Worm (Caenorhabditis elegans) whole organism, L2 larva: ENCODE data around the gene pak-1.

Experiments
- C34F6.9 ChIP-seq: fragments of 150-350 bp; optimal IDR thresholded peaks from 2 replicates; lab custom pipeline; 2014; ENCODE audit warnings: missing biosample characterization, missing genetic modification characterization
- F13H6.1 ChIP-seq: sonication (generic microtip); optimal IDR thresholded peaks from 2 replicates; lab custom pipeline; 2016; ENCODE audit warnings: missing genetic modification characterization, missing compliant biosample characterization
- R02D3.7 ChIP-seq: fragments of 150-350 bp; optimal IDR thresholded peaks from 2 replicates; lab custom pipeline; 2014; ENCODE audit warnings: missing biosample characterization, missing genetic modification characterization
- Y55F3AM.14 ChIP-seq: fragments of 200-800 bp; sonication (Bioruptor generic); optimal IDR thresholded peaks from 2 replicates; lab custom pipeline; 2018; ENCODE audit warnings: mild to moderate bottlenecking, missing genetic modification characterization, missing compliant biosample characterization
- ZK546.5 ChIP-seq: sonication (generic microtip); optimal IDR thresholded peaks from 2 replicates; lab custom pipeline; 2017; ENCODE audit warnings: missing biosample characterization, missing genetic modification characterization
- alr-1 ChIP-seq: fragments of 150-350 bp; optimal IDR thresholded peaks from 2 replicates; lab custom pipeline; 2014; ENCODE audit warnings: missing biosample characterization, missing genetic modification characterization
- aly-2 ChIP-seq: fragments of 150-350 bp; optimal IDR thresholded peaks from 2 replicates; lab custom pipeline; 2014; ENCODE audit warnings: missing biosample characterization, missing genetic modification characterization
- ama-1 ChIP-seq: fragments of 150-350 bp; optimal IDR thresholded peaks from 2 replicates; lab custom pipeline; 2018; ENCODE audit warnings: inconsistent platforms
- blmp-1 ChIP-seq: sonication (generic microtip); optimal IDR thresholded peaks from 2 replicates; lab custom pipeline; 2017; ENCODE audit warnings: missing genetic modification characterization, mild to moderate bottlenecking, missing compliant biosample characterization, antibody characterized with exemption, moderate library complexity; ENCODE audit not compliant: insufficient read depth
- ceh-16 ChIP-seq: fragments of 150-350 bp; optimal IDR thresholded peaks from 2 replicates; lab custom pipeline; 2014; ENCODE audit warnings: missing biosample characterization, missing genetic modification characterization
- ceh-82 ChIP-seq: fragments of 150-350 bp; optimal IDR thresholded peaks from 2 replicates; lab custom pipeline; 2014; ENCODE audit warnings: missing biosample characterization, missing genetic modification characterization
- crh-2 ChIP-seq: sonication (generic microtip); optimal IDR thresholded peaks from 2 replicates; lab custom pipeline; 2017; ENCODE audit warnings: missing biosample characterization, missing genetic modification characterization
- dmd-4 ChIP-seq: sonication (generic microtip); optimal IDR thresholded peaks from 2 replicates; lab custom pipeline; 2017; ENCODE audit warnings: missing biosample characterization, missing genetic modification characterization
- egl-27 ChIP-seq: sonication (generic microtip); optimal IDR thresholded peaks from 3 replicates; lab custom pipeline; 2017; ENCODE audit warnings: missing biosample characterization, missing genetic modification reagents, missing genetic modification characterization
- elt-1 ChIP-seq: fragments of 150-350 bp; optimal IDR thresholded peaks from 2 replicates; lab custom pipeline; 2014; ENCODE audit warnings: missing biosample characterization, missing genetic modification characterization
- elt-3 ChIP-seq: sonication (generic microtip); optimal IDR thresholded peaks from 2 replicates; lab custom pipeline; 2017; ENCODE audit warnings: missing biosample characterization, missing genetic modification characterization
- fos-1 ChIP-seq: fragments of 150-350 bp; optimal IDR thresholded peaks from 2 replicates; lab custom pipeline; 2014; ENCODE audit warnings: missing biosample characterization, missing genetic modification characterization
- gmeb-1 ChIP-seq: fragments of 150-350 bp; optimal IDR thresholded peaks from 2 replicates; lab custom pipeline; 2014; ENCODE audit warnings: missing biosample characterization, missing genetic modification characterization
- lin-11 ChIP-seq: fragments of 150-350 bp; sonication (generic microtip); optimal IDR thresholded peaks from 2 replicates; lab custom pipeline; 2014; ENCODE audit warnings: missing biosample characterization, missing genetic modification characterization, inconsistent platforms, mixed read lengths
- lin-13 ChIP-seq: fragments of 150-350 bp; optimal IDR thresholded peaks from 2 replicates; lab custom pipeline; 2014; ENCODE audit warnings: missing biosample characterization, missing genetic modification reagents, missing genetic modification characterization
- lin-39 ChIP-seq: fragments of 150-350 bp; optimal IDR thresholded peaks from 2 replicates; lab custom pipeline; 2014; ENCODE audit warnings: missing biosample characterization, missing genetic modification reagents, missing genetic modification characterization
- lsy-2 ChIP-seq, 2 experiments: fragments of 150-350 bp in 1 of 2; sonication (generic microtip) in 1 of 2; optimal IDR thresholded peaks; 2 replicates each; lab custom pipeline; 2014 to 2017; ENCODE audit warnings: missing biosample characterization in 2 of 2, missing genetic modification characterization in 2 of 2
- mab-5 ChIP-seq: fragments of 150-350 bp; optimal IDR thresholded peaks from 2 replicates; lab custom pipeline; 2014; ENCODE audit warnings: missing biosample characterization, missing genetic modification characterization
- mbf-1 ChIP-seq: sonication (generic microtip); optimal IDR thresholded peaks from 2 replicates; lab custom pipeline; 2017; ENCODE audit warnings: missing biosample characterization, missing genetic modification characterization
- mdl-1 ChIP-seq, 2 experiments: fragments of 150-350 bp in 1 of 2; sonication (generic microtip) in 1 of 2; optimal IDR thresholded peaks; 2 replicates each; lab custom pipeline; 2017; ENCODE audit warnings: missing biosample characterization in 2 of 2, missing genetic modification characterization in 2 of 2
- nhr-10 ChIP-seq: sonication (generic microtip); optimal IDR thresholded peaks from 2 replicates; lab custom pipeline; 2017; ENCODE audit warnings: missing biosample characterization, missing genetic modification characterization
- nhr-11 ChIP-seq: fragments of 150-350 bp; optimal IDR thresholded peaks from 2 replicates; lab custom pipeline; 2014; ENCODE audit warnings: missing biosample characterization, missing genetic modification characterization
- nhr-12 ChIP-seq: fragments of 150-350 bp; optimal IDR thresholded peaks from 2 replicates; lab custom pipeline; 2014; ENCODE audit warnings: missing biosample characterization, missing genetic modification characterization
- nhr-129 ChIP-seq: fragments of 150-350 bp; optimal IDR thresholded peaks from 2 replicates; lab custom pipeline; 2014; ENCODE audit warnings: missing biosample characterization, missing genetic modification characterization
- nhr-21 ChIP-seq: fragments of 150-350 bp; optimal IDR thresholded peaks from 2 replicates; lab custom pipeline; 2014; ENCODE audit warnings: missing biosample characterization, missing genetic modification characterization
- nhr-23 ChIP-seq: fragments of 150-350 bp; optimal IDR thresholded peaks from 2 replicates; lab custom pipeline; 2014; ENCODE audit warnings: missing biosample characterization, missing genetic modification reagents, missing genetic modification characterization
- nhr-237 ChIP-seq: fragments of 150-350 bp; optimal IDR thresholded peaks from 2 replicates; lab custom pipeline; 2014; ENCODE audit warnings: missing biosample characterization, missing genetic modification characterization
- nhr-25 ChIP-seq: fragments of 150-350 bp; sonication (generic microtip); optimal IDR thresholded peaks from 3 replicates; lab custom pipeline; 2014; ENCODE audit warnings: missing biosample characterization, missing genetic modification characterization
- nhr-6 ChIP-seq: fragments of 150-350 bp; optimal IDR thresholded peaks from 2 replicates; lab custom pipeline; 2014; ENCODE audit warnings: missing biosample characterization, missing genetic modification characterization
- nhr-77 ChIP-seq: fragments of 150-350 bp; optimal IDR thresholded peaks from 2 replicates; lab custom pipeline; 2014; ENCODE audit warnings: missing biosample characterization, missing genetic modification characterization
- peb-1 ChIP-seq: fragments of 150-350 bp; optimal IDR thresholded peaks from 2 replicates; lab custom pipeline; 2014; ENCODE audit warnings: missing biosample characterization, missing genetic modification characterization
- sem-4 ChIP-seq: fragments of 150-350 bp; optimal IDR thresholded peaks from 2 replicates; lab custom pipeline; 2014; ENCODE audit warnings: missing biosample characterization, missing genetic modification reagents, missing genetic modification characterization
- skn-1 ChIP-seq: sonication (generic microtip); optimal IDR thresholded peaks from 2 replicates; lab custom pipeline; 2017; ENCODE audit warnings: missing biosample characterization, missing genetic modification characterization
- sma-3 ChIP-seq: sonication (generic microtip); optimal IDR thresholded peaks from 2 replicates; lab custom pipeline; 2016; ENCODE audit warnings: missing genetic modification reagents, missing genetic modification characterization, missing compliant biosample characterization
- sma-9 ChIP-seq, 2 experiments: fragments of 150-350 bp in 1 of 2; sonication (generic microtip) in 1 of 2; optimal IDR thresholded peaks; 2 replicates each; lab custom pipeline; 2014 to 2016; ENCODE audit warnings: missing genetic modification characterization in 2 of 2, mild to moderate bottlenecking in 1 of 2, missing biosample characterization in 1 of 2, missing compliant biosample characterization in 1 of 2, missing genetic modification reagents in 1 of 2, moderate library complexity in 1 of 2
- snpc-4 ChIP-seq: fragments of 150-350 bp; optimal IDR thresholded peaks from 2 replicates; lab custom pipeline; 2014; ENCODE audit warnings: missing biosample characterization, missing genetic modification characterization
- unc-39 ChIP-seq: fragments of 150-350 bp; optimal IDR thresholded peaks from 2 replicates; lab custom pipeline; 2014; ENCODE audit warnings: missing biosample characterization, missing genetic modification characterization
- unc-55 ChIP-seq: fragments of 150-350 bp; sonication (generic microtip); optimal IDR thresholded peaks from 3 replicates; lab custom pipeline; 2014; ENCODE audit warnings: missing biosample characterization, missing genetic modification reagents, missing genetic modification characterization
- unc-62 ChIP-seq: fragments of 150-350 bp; optimal IDR thresholded peaks from 2 replicates; lab custom pipeline; 2014; ENCODE audit warnings: missing biosample characterization, missing genetic modification reagents, missing genetic modification characterization
- zag-1 ChIP-seq: fragments of 150-350 bp; optimal IDR thresholded peaks from 2 replicates; lab custom pipeline; 2014; ENCODE audit warnings: missing biosample characterization, missing genetic modification characterization
- ztf-1 ChIP-seq: fragments of 200-800 bp; sonication (Bioruptor generic); conservative IDR thresholded peaks from 2 replicates; pipeline ENCODE4 v1.3.6; 2022; ENCODE audit warnings: missing genetic modification characterization, missing compliant biosample characterization
- ztf-11 ChIP-seq: sonication (generic microtip); optimal IDR thresholded peaks from 2 replicates; lab custom pipeline; 2017; ENCODE audit warnings: missing biosample characterization, missing genetic modification characterization
- ztf-4 ChIP-seq: fragments of 150-350 bp; optimal IDR thresholded peaks from 2 replicates; lab custom pipeline; 2014; ENCODE audit warnings: missing biosample characterization, missing genetic modification characterization

The pak-1 gene

DNA sequence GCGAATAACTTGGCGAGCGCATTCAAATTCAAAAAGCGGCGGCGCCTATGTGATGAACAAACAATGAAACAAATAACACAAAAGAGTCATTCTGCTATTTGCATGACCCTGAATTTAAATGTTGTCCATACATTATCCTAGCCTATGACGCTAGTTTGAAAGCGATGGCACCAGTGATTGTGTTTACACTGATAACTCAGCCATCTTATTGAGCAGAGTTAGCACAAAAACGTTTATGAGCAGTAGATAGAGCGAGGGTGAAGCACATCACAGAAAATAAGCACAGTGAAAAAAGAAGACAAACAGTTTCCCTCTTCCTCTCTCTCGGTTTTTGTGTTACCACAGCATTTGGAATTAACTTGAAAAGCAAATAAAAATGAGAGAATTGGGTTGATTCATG lies 5.1 kb downstream of the pak-1 start:
- no peak for TF ChIP-seq elt-3
- TF ChIP-seq ztf-4 (tag; lab: Kevin White, UChicago) = no peak
- TF ChIP-seq nhr-129 (tag; lab: Kevin White, UChicago) = peak; percentile 34
- TF ChIP-seq mbf-1 = no peak
- peak; percentile 39 for TF ChIP-seq F13H6.1 (tag; lab: Kevin White, UChicago)
- no peak for TF ChIP-seq lin-39 (tag; lab: Kevin White, UChicago)
- TF ChIP-seq aly-2 (tag; lab: Kevin White, UChicago) = no peak
- TF ChIP-seq nhr-237 (tag; lab: Kevin White, UChicago) = no peak
- peak; percentile 1 for TF ChIP-seq crh-2 (tag; lab: Kevin White, UChicago)
- TF ChIP-seq mab-5 (tag; lab: Kevin White, UChicago) = no peak
- TF ChIP-seq ztf-11 (tag; lab: Kevin White, UChicago) = no peak

DNA sequence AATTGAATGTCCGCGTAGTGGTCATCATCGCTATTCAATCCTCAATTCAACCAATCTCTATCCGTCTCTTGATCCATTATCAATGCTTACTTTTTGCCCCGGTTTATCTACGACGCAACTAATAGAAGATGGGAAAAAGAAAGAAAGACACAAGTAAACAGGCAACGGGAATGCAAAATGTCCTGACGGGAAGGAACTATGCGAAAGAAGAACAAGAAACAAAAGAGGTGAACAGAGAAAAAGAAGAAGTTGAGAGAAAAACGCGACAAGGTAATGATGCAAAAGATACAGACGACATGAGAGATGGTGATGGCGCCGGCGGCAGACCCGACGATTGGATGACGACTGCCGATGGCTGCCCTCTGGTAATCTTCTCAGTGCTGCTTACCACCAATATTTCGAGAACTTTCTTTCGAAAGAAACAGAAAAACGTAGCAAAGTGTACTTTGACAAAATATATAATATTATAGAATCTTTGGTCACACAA lies 6.4 kb downstream of the pak-1 start:
- TF ChIP-seq mbf-1 (no peak), lin-13 (peak; percentile 64), mdl-1 (tag; optimal IDR thresholded peaks at IDR 0.05; lab: Kevin White, UChicago) (peak in 1 of 2 experiments; percentile 26), peb-1 (no peak), ztf-11 (tag; lab: Kevin White, UChicago) (no peak), nhr-6 (tag; lab: Kevin White, UChicago) (peak; percentile 74), aly-2 (tag; lab: Kevin White, UChicago) (no peak), C34F6.9 (tag; lab: Kevin White, UChicago) (peak; percentile 44), snpc-4 (tag; lab: Kevin White, UChicago) (no peak), ceh-82 (no peak), nhr-11 (tag; lab: Kevin White, UChicago) (no peak), crh-2 (tag; lab: Kevin White, UChicago) (peak; percentile 82), dmd-4 (no peak), nhr-25 (peak; percentile 80), unc-55 (GFP tag; lab: Kevin White, UChicago) (peak; percentile 10), Y55F3AM.14 (GFP tag; lab: Kevin White, UChicago) (peak; percentile 24), unc-62 (no peak), skn-1 (tag; lab: Kevin White, UChicago) (no peak), nhr-23 (tag; lab: Kevin White, UChicago) (no peak), nhr-129 (tag; lab: Kevin White, UChicago) (peak; percentile 94), egl-27 (peak; percentile 75), lsy-2 (tag; optimal IDR thresholded peaks at IDR 0.05; lab: Kevin White, UChicago) (peak in 1 of 2 experiments; percentile 68), lin-39 (tag; lab: Kevin White, UChicago) (no peak), lin-11 (tag; lab: Kevin White, UChicago) (no peak), nhr-21 (tag; lab: Kevin White, UChicago) (peak; percentile 83), sma-9 (GFP tag; optimal IDR thresholded peaks at IDR 0.05; lab: Kevin White, UChicago) (peak; percentile 86), sma-9 (tag; optimal IDR thresholded peaks at IDR 0.05; lab: Kevin White, UChicago) (no peak), nhr-77 (tag; lab: Kevin White, UChicago) (no peak), sem-4 (tag; lab: Kevin White, UChicago) (peak; percentile 86), ama-1 (lab: Kevin White, UChicago) (peak; percentile 75), ztf-4 (tag; lab: Kevin White, UChicago) (peak; percentile 78), nhr-10 (tag; lab: Kevin White, UChicago) (peak; percentile 25), mab-5 (tag; lab: Kevin White, UChicago) (peak; percentile 4), ZK546.5 (tag; lab: Kevin White, UChicago) (no peak), F13H6.1 (tag; lab: Kevin White, UChicago) (peak; percentile 90), alr-1 (tag; lab: Kevin White, UChicago) (no peak), gmeb-1 (peak; percentile 56), nhr-12 (tag; lab: Kevin White, UChicago) (no peak), unc-39 (no peak), nhr-237 (tag; lab: Kevin White, UChicago) (no peak), blmp-1 (tag; lab: Kevin White, UChicago) (peak; percentile 59), elt-3 (no peak), fos-1 (peak; percentile 75), sma-3 (GFP tag; lab: Kevin White, UChicago) (peak; percentile 90), ceh-16 (no peak), zag-1 (tag; lab: Kevin White, UChicago) (no peak), ztf-1 (no peak), R02D3.7 (tag; lab: Kevin White, UChicago) (no peak), elt-1 (tag; lab: Kevin White, UChicago) (no peak)
